Worm (Caenorhabditis elegans) whole organism, L4/young adult: ENCODE data around the gene egas-4.

Source experiments
- W03F9.2 ChIP-seq: fragments of 150-350 bp; optimal IDR thresholded peaks from 2 replicates; lab custom pipeline; 2014; ENCODE audit warnings: missing biosample characterization, missing genetic modification characterization
- dao-5 ChIP-seq: sonication (generic microtip); optimal IDR thresholded peaks from 2 replicates; lab custom pipeline; 2016; ENCODE audit warnings: missing genotype, missing genetic modification characterization, moderate library complexity, missing compliant biosample characterization
- him-1 ChIP-seq: sonication (generic microtip); optimal IDR thresholded peaks from 2 replicates; lab custom pipeline; 2016; ENCODE audit warnings: missing genotype, missing genetic modification reagents, missing genetic modification characterization, missing compliant biosample characterization

egas-4 gene

DNA sequence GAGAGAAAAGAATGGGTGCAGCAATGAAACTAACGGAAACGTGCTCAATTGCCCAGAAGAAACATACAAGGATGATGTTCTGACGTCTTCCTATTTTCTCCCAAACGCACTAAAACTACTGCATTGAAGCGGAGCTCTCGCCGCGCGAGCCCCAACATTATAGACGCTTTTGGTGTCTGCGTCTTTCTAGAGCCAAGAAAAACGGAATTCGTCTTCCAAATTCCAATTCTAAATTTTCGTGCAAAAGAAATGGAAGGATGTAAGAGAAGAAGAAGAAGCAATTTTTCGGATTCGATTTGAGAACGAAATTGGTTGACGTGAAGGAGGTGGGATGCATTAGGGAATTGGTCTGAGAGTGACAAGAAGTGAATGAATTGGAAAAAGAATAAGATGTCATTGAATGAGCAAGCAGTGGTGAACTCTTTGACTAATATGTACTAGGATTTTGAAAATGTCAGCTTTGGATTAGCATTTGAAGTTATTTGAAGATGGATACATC lies 43.9 kb downstream of the egas-4 start:
- TF ChIP-seq him-1 (tag; lab: Kevin White, UChicago) (no peak), dao-5 (tag; lab: Kevin White, UChicago) (no peak), W03F9.2 (no peak)

DNA sequence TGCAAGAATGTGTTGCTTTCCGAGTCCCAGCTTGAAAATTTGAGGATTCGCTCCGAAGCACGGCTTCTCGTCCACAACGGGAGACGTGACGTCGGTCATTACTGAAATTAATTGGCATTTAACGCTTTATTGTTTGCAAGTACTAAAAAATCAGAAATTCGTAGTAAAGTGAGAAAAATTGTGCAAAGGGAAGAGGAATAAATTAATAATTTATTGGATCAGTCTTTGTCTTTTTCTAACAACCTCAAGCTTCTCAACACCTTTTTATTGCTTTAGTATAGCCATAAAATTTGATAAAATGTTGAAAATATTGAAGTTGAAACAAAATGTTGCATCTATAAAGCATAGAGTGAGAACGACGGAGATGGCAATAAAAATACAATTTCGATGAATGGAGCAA lies 46.3 kb downstream of the egas-4 start, which contains the start of gene tes-1:
Gene tes-1, minus strand, starts transcription at position 101 of the 400 bp plus-strand sequence.
- TF ChIP-seq dao-5 (tag; lab: Kevin White, UChicago) (no peak), him-1 (tag; lab: Kevin White, UChicago) (no peak), W03F9.2 (no peak)

DNA sequence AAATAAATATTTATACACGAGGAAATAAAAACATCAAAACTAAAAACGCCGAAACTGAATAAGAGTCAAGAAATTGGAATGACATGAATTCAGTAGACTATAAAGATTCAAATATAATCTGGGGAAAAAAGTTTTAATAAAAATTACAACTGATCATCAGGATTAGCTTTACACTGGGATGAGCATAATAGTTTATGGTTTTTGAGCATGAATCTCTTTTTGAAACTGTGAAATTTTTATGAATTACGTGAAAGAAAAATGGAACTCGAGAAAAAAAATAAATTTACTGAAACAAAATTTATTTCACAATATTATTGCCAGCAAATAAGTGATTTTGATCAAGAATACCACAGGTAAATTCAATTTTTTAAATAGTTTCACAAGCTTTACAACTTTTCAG lies 50.1 kb downstream of the egas-4 start, which contains the start of gene B0496.2:
Gene B0496.2, plus strand, starts transcription at position 301 of the 400 bp plus-strand sequence.
- TF ChIP-seq W03F9.2 (no peak), him-1 (tag; lab: Kevin White, UChicago) (no peak), dao-5 (tag; lab: Kevin White, UChicago) (no peak)

DNA sequence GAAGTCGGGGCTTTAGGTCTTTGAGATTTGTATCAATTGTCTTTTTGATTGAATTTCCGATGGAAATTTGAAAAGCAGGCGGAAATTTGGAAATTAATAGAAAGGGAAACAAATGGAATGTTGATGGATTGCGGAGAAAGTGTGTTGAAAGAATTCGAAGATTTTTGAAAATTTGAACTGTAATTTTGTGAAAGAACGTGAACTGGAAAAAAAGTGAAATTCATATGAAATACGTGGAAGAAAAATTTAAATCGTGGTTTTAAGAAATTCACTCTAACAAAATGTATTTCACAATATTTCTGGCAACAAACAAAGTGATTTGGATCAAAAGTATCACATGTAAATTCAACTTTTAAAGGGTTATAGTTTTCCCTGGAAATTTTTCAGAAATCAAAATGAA lies 51.7 kb downstream of the egas-4 start, which contains the start of gene B0496.1:
Gene B0496.1, plus strand, starts transcription at position 301 of the 400 bp plus-strand sequence.
- TF ChIP-seq W03F9.2, result no peak
- TF ChIP-seq dao-5 (tag; lab: Kevin White, UChicago), result no peak
- no peak for TF ChIP-seq him-1 (tag; lab: Kevin White, UChicago)

DNA sequence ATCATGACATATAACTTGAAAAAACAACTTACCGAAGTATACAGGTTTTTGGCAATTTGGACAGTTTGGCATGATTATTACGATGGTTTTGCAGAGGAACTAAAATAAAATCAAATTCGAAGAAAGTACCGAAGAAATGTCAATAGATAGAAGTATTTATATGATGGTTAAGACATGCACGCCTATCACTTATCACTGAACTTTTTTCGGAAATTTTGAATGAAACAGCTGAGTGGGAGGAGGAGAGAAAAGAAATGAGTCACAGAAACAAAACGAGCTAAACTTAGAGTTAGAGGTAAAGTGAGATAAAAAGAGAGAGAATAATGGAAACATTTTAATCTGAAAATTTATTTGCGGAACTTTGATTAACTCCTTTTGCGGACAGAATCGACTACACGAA lies 52.4 kb downstream of the egas-4 start, which contains the start of gene valv-1:
Gene valv-1, minus strand, starts transcription at position 101 of the 400 bp plus-strand sequence.
- TF ChIP-seq dao-5 (tag; lab: Kevin White, UChicago), result no peak
- TF ChIP-seq W03F9.2, result no peak
- no peak for TF ChIP-seq him-1 (tag; lab: Kevin White, UChicago)
